Fruit fly (Drosophila melanogaster): ENCODE measurements around the gene Usp14.

DNA sequence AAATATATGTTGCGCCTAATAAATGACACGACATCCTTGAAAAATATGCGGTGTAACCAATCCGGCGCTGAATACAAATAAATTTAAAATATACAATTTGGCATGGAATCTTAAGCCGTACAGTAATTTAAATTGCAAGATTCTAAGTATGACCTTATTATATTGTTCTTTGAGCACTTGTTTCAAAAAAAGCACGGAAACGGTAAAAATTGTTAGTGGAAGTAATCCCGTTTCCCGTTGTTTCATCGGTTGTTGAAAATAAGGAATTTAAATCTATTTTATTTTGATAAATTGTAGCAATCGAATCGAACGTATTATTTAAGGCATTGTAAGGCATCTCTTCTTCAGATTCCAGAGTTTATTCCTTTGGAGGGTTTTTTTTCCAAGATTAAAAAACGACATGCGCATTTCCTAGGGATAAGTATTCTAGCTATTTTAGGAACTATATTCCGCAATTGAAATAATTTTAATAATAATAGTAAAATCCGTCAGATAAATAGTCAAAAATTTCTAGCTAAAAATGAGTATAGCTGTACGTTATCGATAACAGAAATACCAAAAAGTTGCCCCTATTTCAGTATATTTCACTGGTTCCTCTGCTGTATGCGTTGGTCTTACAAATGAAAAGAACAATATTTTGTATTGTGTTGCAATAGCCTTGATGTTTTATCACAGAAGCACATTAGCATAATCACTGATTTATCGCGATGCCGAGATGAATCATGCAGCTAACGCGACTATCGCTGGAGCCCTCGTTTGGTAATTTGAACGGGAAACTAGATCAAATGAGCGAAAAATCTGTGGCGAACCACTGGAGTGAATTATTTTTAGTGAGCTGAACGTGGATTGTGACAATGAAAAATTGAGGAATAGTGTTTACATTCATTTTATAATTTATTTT lies 19.1 kb upstream of the Usp14 start, which contains the start of gene GATAd:
- TF ChIP-seq CG31627 (GFP tag; optimal IDR thresholded peaks at IDR 0.05), result no peak
- TF ChIP-seq CG6854 (GFP tag; optimal IDR thresholded peaks at IDR 0.05), result no peak
- TF ChIP-seq lz (GFP tag; optimal IDR thresholded peaks at IDR 0.05), result no peak
- no peak for TF ChIP-seq Hr39 (GFP tag; optimal IDR thresholded peaks at IDR 0.05)
- no peak for TF ChIP-seq acj6 (GFP tag; optimal IDR thresholded peaks at IDR 0.05)
- no peak for TF ChIP-seq eg (GFP tag; IDR thresholded peaks at IDR 0.05)
- TF ChIP-seq Hr38 (GFP tag; optimal IDR thresholded peaks at IDR 0.05), result no peak
- no peak for TF ChIP-seq CG34406 (GFP tag; optimal IDR thresholded peaks at IDR 0.05)

Measured in whole organism, prepupa.